Fruit fly (Drosophila melanogaster): ENCODE results near the gene CG11369.

DNA sequence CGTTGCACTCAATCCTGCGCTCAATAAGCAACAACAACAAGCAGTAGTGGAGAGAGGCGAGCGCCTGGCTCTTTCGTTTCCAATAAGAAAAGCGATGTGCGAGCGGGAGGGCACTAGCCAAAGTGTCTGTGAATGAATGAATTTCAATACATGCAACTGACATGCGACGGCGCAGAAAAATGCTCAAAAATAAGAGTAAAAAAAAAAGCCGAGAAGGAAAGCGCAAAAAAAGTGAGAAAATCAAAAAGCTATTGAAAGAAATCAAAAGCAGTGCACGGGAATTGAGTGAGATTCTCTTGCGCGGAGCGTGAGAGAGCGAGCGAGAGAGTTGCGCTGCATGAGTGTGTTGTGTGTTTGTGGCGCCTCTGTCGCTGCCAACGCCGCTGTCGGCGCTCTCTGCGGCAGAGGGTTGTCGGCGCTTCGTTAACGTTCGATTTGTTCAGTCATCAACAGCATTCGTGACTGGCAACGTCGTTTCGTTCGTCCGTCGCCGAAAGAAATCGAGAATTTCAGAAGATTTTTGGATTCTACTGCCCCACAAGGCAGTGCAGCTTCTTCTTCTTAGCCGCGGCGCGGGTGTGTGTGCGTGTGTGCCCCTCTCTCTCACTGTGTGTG lies 34.0 kb downstream of the CG11369 start, which contains the start of gene ct:
- peak; percentile 78 for TF ChIP-seq Pif1B (GFP tag; optimal IDR thresholded peaks at IDR 0.05)
- TF ChIP-seq EcR (GFP tag; optimal IDR thresholded peaks at IDR 0.05) = peak; percentile 29
- TF ChIP-seq Snoo (tag; optimal IDR thresholded peaks at IDR 0.05) = peak; percentile 66
- TF ChIP-seq gl (tag; optimal IDR thresholded peaks at IDR 0.05) = peak; percentile 89
- TF ChIP-seq CG32121 (GFP tag; IDR thresholded peaks at IDR 0.05) = peak; percentile 82
- TF ChIP-seq Pif1A (GFP tag; optimal IDR thresholded peaks at IDR 0.05) = peak; percentile 76
- TF ChIP-seq CG12605 (GFP tag; IDR thresholded peaks at IDR 0.05) = peak; percentile 95
- TF ChIP-seq CG4496 (GFP tag; IDR thresholded peaks at IDR 0.05) = peak; percentile 92
- TF ChIP-seq CG10348 (GFP tag; IDR thresholded peaks at IDR 0.05) = no peak

Data from whole organism, pupa.